Fruit fly (Drosophila melanogaster): ENCODE measurements around the gene CG15034.

DNA sequence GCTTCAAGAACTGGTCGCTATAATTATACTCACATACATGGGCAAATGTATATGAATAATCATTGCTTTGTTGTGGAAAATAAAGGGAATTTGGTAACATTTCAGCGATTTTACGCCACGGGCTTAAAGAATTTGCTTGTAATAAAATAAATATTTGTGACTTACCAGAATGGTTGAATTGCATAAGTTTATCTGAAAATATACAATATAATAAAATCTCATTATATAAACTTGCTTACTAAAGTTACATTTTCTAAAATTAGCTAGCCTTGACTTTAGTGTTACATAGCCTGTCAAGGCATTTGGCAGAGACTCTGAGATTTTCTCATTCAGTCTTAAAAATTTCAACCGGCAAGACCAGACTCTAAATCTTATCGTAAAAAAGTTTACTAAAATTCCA is 11.2 kb upstream of the CG15034 start, which contains the start of gene CG1999:
- TF ChIP-seq kay (GFP tag; ENCODE audit: borderline replicate concordance) (no peak), Mnt (GFP tag; optimal IDR thresholded peaks at IDR 0.05) (no peak), cic (GFP tag; optimal IDR thresholded peaks at IDR 0.05) (no peak), CG14711 (tag; optimal IDR thresholded peaks at IDR 0.05) (no peak), tj (GFP tag; optimal IDR thresholded peaks at IDR 0.05) (no peak), Clk (GFP tag; optimal IDR thresholded peaks at IDR 0.05) (no peak)
